Worm (Caenorhabditis elegans) whole organism, L3 larva: Measurements from ENCODE around the gene F36F12.7.
A peak's percentile ranks its signal among the peaks of the same experiment; 100 is the strongest.

Experiments used
- R02D3.7 ChIP-seq: fragments of 150-350 bp; optimal IDR thresholded peaks from 2 replicates; lab custom pipeline; 2014; ENCODE audit warnings: missing biosample characterization, missing genetic modification characterization
- ZK546.5 ChIP-seq: sonication (generic microtip); optimal IDR thresholded peaks from 2 replicates; lab custom pipeline; 2017; ENCODE audit warnings: missing biosample characterization, missing genetic modification characterization
- aly-2 ChIP-seq: fragments of 150-350 bp; optimal IDR thresholded peaks from 2 replicates; lab custom pipeline; 2014; ENCODE audit warnings: missing biosample characterization, missing genetic modification characterization
- ceh-16 ChIP-seq: sonication (generic microtip); optimal IDR thresholded peaks from 2 replicates; lab custom pipeline; 2017; ENCODE audit warnings: missing biosample characterization, missing genetic modification characterization
- ceh-82 ChIP-seq: fragments of 150-350 bp; optimal IDR thresholded peaks from 2 replicates; lab custom pipeline; 2014; ENCODE audit warnings: missing biosample characterization, missing genetic modification characterization
- egl-27 ChIP-seq: sonication (generic microtip); optimal IDR thresholded peaks from 4 replicates; lab custom pipeline; 2017; ENCODE audit warnings: missing biosample characterization, missing genetic modification reagents, missing genetic modification characterization
- egl-5 ChIP-seq: fragments of 150-350 bp; optimal IDR thresholded peaks from 2 replicates; lab custom pipeline; 2017; ENCODE audit warnings: missing biosample characterization, missing genetic modification reagents, missing genetic modification characterization, inconsistent platforms
- elt-1 ChIP-seq: fragments of 150-350 bp; optimal IDR thresholded peaks from 2 replicates; lab custom pipeline; 2014; ENCODE audit warnings: missing biosample characterization, missing genetic modification characterization
- elt-2 ChIP-seq: sonication (generic microtip); optimal IDR thresholded peaks from 2 replicates; lab custom pipeline; 2016; ENCODE audit warnings: missing genetic modification reagents, mild to moderate bottlenecking, missing genetic modification characterization, missing compliant biosample characterization
- eor-1 ChIP-seq, 2 experiments: fragments of 150-350 bp; optimal IDR thresholded peaks; 2 replicates each; lab custom pipeline; 2014 to 2018; ENCODE audit warnings: missing biosample characterization in 2 of 2, missing genetic modification characterization in 2 of 2
- fkh-10 ChIP-seq: sonication (generic microtip); optimal IDR thresholded peaks from 2 replicates; lab custom pipeline; 2017; ENCODE audit warnings: missing biosample characterization, missing genetic modification reagents, missing genetic modification characterization
- fos-1 ChIP-seq: fragments of 150-350 bp; optimal IDR thresholded peaks from 2 replicates; lab custom pipeline; 2014; ENCODE audit warnings: missing biosample characterization, missing genetic modification characterization
- hmg-11 ChIP-seq: sonication (generic microtip); optimal IDR thresholded peaks from 2 replicates; lab custom pipeline; 2016; ENCODE audit warnings: missing genetic modification characterization, missing compliant biosample characterization
- jun-1 ChIP-seq: fragments of 150-350 bp; optimal IDR thresholded peaks from 2 replicates; lab custom pipeline; 2014; ENCODE audit warnings: missing biosample characterization, missing genetic modification reagents, missing genetic modification characterization
- lin-15B ChIP-seq: fragments of 150-350 bp; optimal IDR thresholded peaks from 2 replicates; lab custom pipeline; 2014; ENCODE audit warnings: missing biosample characterization, missing genetic modification characterization
- lin-39 ChIP-seq: fragments of 150-350 bp; optimal IDR thresholded peaks from 2 replicates; lab custom pipeline; 2018; ENCODE audit warnings: missing biosample characterization, missing genetic modification reagents, missing genetic modification characterization
- lsy-12 ChIP-seq: sonication (generic microtip); optimal IDR thresholded peaks from 2 replicates; lab custom pipeline; 2016; ENCODE audit warnings: mild to moderate bottlenecking, missing genetic modification characterization, missing compliant biosample characterization
- mdl-1 ChIP-seq: fragments of 150-350 bp; optimal IDR thresholded peaks from 2 replicates; lab custom pipeline; 2014; ENCODE audit warnings: missing biosample characterization, missing genetic modification characterization
- mml-1 ChIP-seq: fragments of 150-350 bp; sonication (generic microtip); optimal IDR thresholded peaks from 3 replicates; lab custom pipeline; 2014; ENCODE audit warnings: missing biosample characterization, missing genetic modification characterization
- nfya-1 ChIP-seq: sonication (generic microtip); optimal IDR thresholded peaks from 2 replicates; lab custom pipeline; 2017; ENCODE audit warnings: missing genetic modification characterization, mild to moderate bottlenecking, missing compliant biosample characterization, antibody characterized with exemption, moderate library complexity; ENCODE audit not compliant: insufficient read depth
- nhr-23 ChIP-seq: fragments of 150-350 bp; optimal IDR thresholded peaks from 2 replicates; lab custom pipeline; 2014; ENCODE audit warnings: missing biosample characterization, missing genetic modification reagents, missing genetic modification characterization
- nhr-237 ChIP-seq: fragments of 150-350 bp; optimal IDR thresholded peaks from 2 replicates; lab custom pipeline; 2014; ENCODE audit warnings: missing biosample characterization, missing genetic modification characterization
- nhr-25 ChIP-seq: sonication (generic microtip); optimal IDR thresholded peaks from 2 replicates; lab custom pipeline; 2017; ENCODE audit warnings: missing biosample characterization, missing genetic modification characterization
- nhr-28 ChIP-seq: fragments of 150-350 bp; optimal IDR thresholded peaks from 2 replicates; lab custom pipeline; 2014; ENCODE audit warnings: missing biosample characterization, missing genetic modification characterization
- nhr-43 ChIP-seq: sonication (generic microtip); optimal IDR thresholded peaks from 2 replicates; lab custom pipeline; 2016; ENCODE audit warnings: mild to moderate bottlenecking, missing genetic modification characterization, missing compliant biosample characterization; ENCODE audit not compliant: poor library complexity, severe bottlenecking
- nhr-67 ChIP-seq: fragments of 150-350 bp; optimal IDR thresholded peaks from 2 replicates; lab custom pipeline; 2014; ENCODE audit warnings: missing biosample characterization, missing genetic modification characterization
- nhr-76 ChIP-seq: fragments of 150-350 bp; sonication (generic microtip); optimal IDR thresholded peaks from 5 replicates; lab custom pipeline; 2014; ENCODE audit warnings: missing biosample characterization, missing genetic modification characterization
- pha-4 ChIP-seq: fragments of 150-350 bp; optimal IDR thresholded peaks from 2 replicates; lab custom pipeline; 2014; ENCODE audit warnings: missing biosample characterization, missing genetic modification reagents, missing genetic modification characterization
- pqm-1 ChIP-seq: fragments of 150-350 bp; optimal IDR thresholded peaks from 2 replicates; lab custom pipeline; 2017; ENCODE audit warnings: missing biosample characterization, missing genetic modification characterization, inconsistent platforms
- sea-2 ChIP-seq: fragments of 150-350 bp; sonication (generic microtip); optimal IDR thresholded peaks from 4 replicates; lab custom pipeline; 2014; ENCODE audit warnings: missing biosample characterization, missing genetic modification reagents, missing genetic modification characterization
- skn-1 ChIP-seq: fragments of 150-350 bp; optimal IDR thresholded peaks from 2 replicates; lab custom pipeline; 2014; ENCODE audit warnings: missing biosample characterization, missing genetic modification characterization
- snpc-4 ChIP-seq: fragments of 150-350 bp; optimal IDR thresholded peaks from 2 replicates; lab custom pipeline; 2014; ENCODE audit warnings: missing biosample characterization, missing genetic modification characterization
- tbx-2 ChIP-seq: sonication (generic microtip); optimal IDR thresholded peaks from 2 replicates; lab custom pipeline; 2016; ENCODE audit warnings: mild to moderate bottlenecking, missing genetic modification characterization, missing compliant biosample characterization
- unc-39 ChIP-seq: sonication (generic microtip); optimal IDR thresholded peaks from 4 replicates; lab custom pipeline; 2017; ENCODE audit warnings: missing biosample characterization, missing genetic modification characterization
- unc-62 ChIP-seq: fragments of 150-350 bp; sonication (generic microtip); optimal IDR thresholded peaks from 4 replicates; lab custom pipeline; 2014; ENCODE audit warnings: missing biosample characterization, missing genetic modification reagents, missing genetic modification characterization
- zag-1 ChIP-seq: fragments of 150-350 bp; optimal IDR thresholded peaks from 2 replicates; lab custom pipeline; 2014; ENCODE audit warnings: missing biosample characterization, missing genetic modification characterization
- ztf-11 ChIP-seq: fragments of 150-350 bp; optimal IDR thresholded peaks from 2 replicates; lab custom pipeline; 2014; ENCODE audit warnings: missing biosample characterization, missing genetic modification characterization
- ztf-4 ChIP-seq: fragments of 150-350 bp; optimal IDR thresholded peaks from 2 replicates; lab custom pipeline; 2014; ENCODE audit warnings: missing biosample characterization, missing genetic modification characterization

The F36F12.7 gene

DNA sequence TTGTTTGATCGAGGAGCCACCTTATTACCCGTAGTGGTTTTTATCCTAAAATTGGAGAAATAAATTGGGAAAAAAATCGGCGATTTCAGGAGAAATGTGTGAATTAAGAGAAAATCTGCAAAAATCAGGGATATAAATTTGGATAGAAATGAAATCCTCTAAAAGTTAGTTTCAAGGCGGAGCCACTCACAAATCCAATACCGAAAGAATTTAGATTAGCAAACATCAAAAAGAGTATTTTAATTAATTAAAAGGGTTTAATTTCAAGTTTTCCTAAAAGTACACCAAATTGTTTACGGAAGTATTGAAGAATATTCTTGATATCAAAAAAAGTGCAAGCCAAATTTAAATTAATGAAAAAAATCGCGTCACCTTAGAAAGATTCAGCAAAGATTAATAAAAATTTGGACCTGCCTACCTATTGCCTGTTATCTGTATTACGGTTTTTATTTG is 22.8 kb downstream of the F36F12.7 start, which contains the start of gene F22F7.8:
Gene F22F7.8 (minus strand): TSS at position 51 of the 453 bp plus-strand sequence.
- TF ChIP-seq pqm-1 (tag; lab: Kevin White, UChicago): no peak
- no peak for TF ChIP-seq aly-2 (tag; lab: Kevin White, UChicago)
- no peak for TF ChIP-seq egl-27 (tag; lab: Kevin White, UChicago)
- TF ChIP-seq nhr-67 (tag; lab: Kevin White, UChicago): no peak
- TF ChIP-seq nhr-43: no peak
- no peak for TF ChIP-seq nfya-1
- no peak for TF ChIP-seq egl-5 (tag; lab: Kevin White, UChicago)
- TF ChIP-seq nhr-237: no peak
- no peak for TF ChIP-seq unc-62 (GFP tag; lab: Kevin White, UChicago)
- no peak for TF ChIP-seq ztf-4 (tag; lab: Kevin White, UChicago)
- no peak for TF ChIP-seq lsy-12 (tag; lab: Kevin White, UChicago)
- TF ChIP-seq hmg-11 (tag; lab: Kevin White, UChicago): no peak
- no peak for TF ChIP-seq nhr-25 (tag; lab: Kevin White, UChicago)
- TF ChIP-seq mdl-1 (tag; lab: Kevin White, UChicago): no peak
- TF ChIP-seq jun-1 (tag; lab: Kevin White, UChicago): no peak
- no peak for TF ChIP-seq sea-2
- no peak for TF ChIP-seq zag-1
- TF ChIP-seq fos-1: no peak
- TF ChIP-seq lin-15B (tag; lab: Kevin White, UChicago): no peak
- TF ChIP-seq, all 47 proteins: peak for 0

DNA sequence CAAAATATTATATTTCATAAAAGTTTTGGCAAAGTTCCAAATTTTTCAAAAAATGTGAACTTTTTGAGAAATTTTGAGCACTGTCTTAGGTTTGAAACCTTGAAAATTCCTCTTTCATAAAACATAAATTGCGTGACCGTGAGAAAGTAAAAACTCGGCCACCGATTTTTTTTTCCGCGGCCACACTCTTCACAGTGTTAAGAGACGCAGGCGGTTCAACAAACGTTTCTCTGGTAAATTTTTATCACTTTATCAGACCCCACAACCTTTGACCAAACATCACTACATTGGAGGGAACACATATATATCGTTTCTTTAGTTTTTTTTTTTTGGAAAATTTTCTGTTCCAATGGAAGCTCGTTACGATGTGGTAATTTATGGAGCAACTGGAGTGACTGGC is 23.4 kb downstream of the F36F12.7 start, which contains the start of gene F22F7.2:
Gene F22F7.2 (plus strand): TSS at position 266 of the 400 bp plus-strand sequence.
- TF ChIP-seq ceh-82 (no peak), elt-2 (tag; lab: Kevin White, UChicago) (peak; percentile 52), egl-27 (tag; lab: Kevin White, UChicago) (no peak), lsy-12 (tag; lab: Kevin White, UChicago) (no peak), nhr-237 (no peak), ztf-11 (no peak), nhr-76 (no peak), eor-1 (tag; optimal IDR thresholded peaks at IDR 0.05; lab: Kevin White, UChicago) (no peak), pqm-1 (tag; lab: Kevin White, UChicago) (peak; percentile 31), ZK546.5 (tag; lab: Kevin White, UChicago) (no peak), nfya-1 (peak; percentile 3), nhr-23 (tag; lab: Kevin White, UChicago) (no peak), unc-39 (tag; lab: Kevin White, UChicago) (no peak), nhr-25 (tag; lab: Kevin White, UChicago) (no peak)

ce11 chrV:2123164-2123563 is 24.0 kb downstream of the F36F12.7 start:
- TF ChIP-seq egl-5 (tag; lab: Kevin White, UChicago): no peak
- no peak for TF ChIP-seq nhr-25 (tag; lab: Kevin White, UChicago)
- peak; percentile 84 for TF ChIP-seq elt-2 (tag; lab: Kevin White, UChicago)
- no peak for TF ChIP-seq mml-1 (tag; lab: Kevin White, UChicago)
- no peak for TF ChIP-seq lin-39 (tag; lab: Kevin White, UChicago)
- no peak for TF ChIP-seq sea-2
- TF ChIP-seq skn-1: no peak
- no peak for TF ChIP-seq lsy-12 (tag; lab: Kevin White, UChicago)
- no peak for TF ChIP-seq elt-1 (tag; lab: Kevin White, UChicago)
- peak; percentile 72 for TF ChIP-seq pqm-1 (tag; lab: Kevin White, UChicago)
- TF ChIP-seq eor-1 (tag; optimal IDR thresholded peaks at IDR 0.05; lab: Kevin White, UChicago): no peak
- TF ChIP-seq nhr-43: no peak
- TF ChIP-seq tbx-2 (tag; lab: Kevin White, UChicago): no peak

- TF ChIP-seq nhr-25 (tag; lab: Kevin White, UChicago) (no peak), elt-2 (tag; lab: Kevin White, UChicago) (peak; percentile 21), lin-39 (tag; lab: Kevin White, UChicago) (peak; percentile 11)
Measured at ce11 chrV:2126554-2126953, 27.4 kb downstream of the F36F12.7 start.

- peak; percentile 73 for TF ChIP-seq lin-15B (tag; lab: Kevin White, UChicago)
- peak; percentile 32 for TF ChIP-seq nhr-25 (tag; lab: Kevin White, UChicago)
- no peak for TF ChIP-seq mdl-1 (tag; lab: Kevin White, UChicago)
- TF ChIP-seq pqm-1 (tag; lab: Kevin White, UChicago): peak; percentile 25
- TF ChIP-seq fkh-10: peak; percentile 4
- no peak for TF ChIP-seq sea-2
- TF ChIP-seq eor-1 (tag; optimal IDR thresholded peaks at IDR 0.05; lab: Kevin White, UChicago): peak in 1 of 2 experiments; percentile 44
- TF ChIP-seq lsy-12 (tag; lab: Kevin White, UChicago): peak; percentile 66
- no peak for TF ChIP-seq nhr-28
- TF ChIP-seq nhr-43: peak; percentile 83
- no peak for TF ChIP-seq tbx-2 (tag; lab: Kevin White, UChicago)
- TF ChIP-seq egl-27 (tag; lab: Kevin White, UChicago): no peak
- TF ChIP-seq ceh-16 (tag; lab: Kevin White, UChicago): no peak
- TF ChIP-seq nfya-1: peak; percentile 65
- TF ChIP-seq jun-1 (tag; lab: Kevin White, UChicago): no peak
- TF ChIP-seq nhr-23 (tag; lab: Kevin White, UChicago): peak; percentile 55
- peak; percentile 6 for TF ChIP-seq R02D3.7 (tag; lab: Kevin White, UChicago)
- peak; percentile 30 for TF ChIP-seq snpc-4 (tag; lab: Kevin White, UChicago)
- no peak for TF ChIP-seq elt-2 (tag; lab: Kevin White, UChicago)
- peak; percentile 57 for TF ChIP-seq pha-4
Measured at ce11 chrV:2126996-2127585, 28.0 kb downstream of the F36F12.7 start, which contains the start of gene ldp-1. ldp-1 (plus strand) TSS chrV:2127535.
